Fruit fly (Drosophila melanogaster) whole organism, pupa: Measurements from ENCODE around the gene CG4382.

Experiments used
- CG10348 ChIP-seq: fragments of 200-800 bp; sonication (Bioruptor generic); IDR thresholded peaks from 2 replicates; pipeline ENCODE4 v1.3.6; 2022; ENCODE audit warnings: missing biosample characterization, missing genetic modification characterization
- CG12605 ChIP-seq: fragments of 200-800 bp; sonication (Bioruptor generic); IDR thresholded peaks from 2 replicates; pipeline ENCODE4 v1.3.6; 2022; ENCODE audit warnings: missing biosample characterization, missing genetic modification characterization
- CG13204 ChIP-seq: fragments of 200-800 bp; sonication (Bioruptor generic); optimal IDR thresholded peaks from 2 replicates; lab custom pipeline; 2018; ENCODE audit warnings: missing biosample characterization, mild to moderate bottlenecking, missing genetic modification characterization, moderate library complexity
- CG14655 ChIP-seq: fragments of 200-800 bp; sonication (Bioruptor generic); optimal IDR thresholded peaks from 3 replicates; lab custom pipeline; 2017; ENCODE audit warnings: mild to moderate bottlenecking, missing biosample characterization, missing genetic modification reagents, missing genetic modification characterization
- CG15710 ChIP-seq: fragments of 200-800 bp; sonication (Bioruptor generic); optimal IDR thresholded peaks from 2 replicates; lab custom pipeline; 2018; ENCODE audit warnings: missing biosample characterization, mild to moderate bottlenecking, missing genetic modification characterization, moderate library complexity
- CG17806 ChIP-seq: fragments of 200-800 bp; sonication (Bioruptor generic); optimal IDR thresholded peaks from 2 replicates; lab custom pipeline; 2018; ENCODE audit warnings: missing biosample characterization, mild to moderate bottlenecking, missing genetic modification characterization, moderate library complexity
- CG32121 ChIP-seq: fragments of 200-800 bp; sonication (Bioruptor generic); IDR thresholded peaks from 2 replicates; pipeline ENCODE4 v1.3.6; 2022; ENCODE audit warnings: missing biosample characterization, missing genetic modification characterization
- CG34367 ChIP-seq: fragments of 200-800 bp; sonication (Bioruptor generic); optimal IDR thresholded peaks from 2 replicates; lab custom pipeline; 2018; ENCODE audit warnings: missing biosample characterization, mild to moderate bottlenecking, missing genetic modification characterization
- CG4496 ChIP-seq: fragments of 200-800 bp; sonication (Bioruptor generic); IDR thresholded peaks from 3 replicates; pipeline ENCODE4 v1.3.6; 2022; ENCODE audit warnings: missing biosample characterization, missing genetic modification characterization
- CG8159 ChIP-seq: fragments of 200-800 bp; sonication (Bioruptor generic); optimal IDR thresholded peaks from 3 replicates; lab custom pipeline; 2018; ENCODE audit warnings: missing biosample characterization, mild to moderate bottlenecking, missing genetic modification characterization, moderate library complexity
- CG8301 ChIP-seq: fragments of 200-800 bp; sonication (Bioruptor generic); optimal IDR thresholded peaks from 2 replicates; lab custom pipeline; 2018; ENCODE audit warnings: missing biosample characterization, mild to moderate bottlenecking, missing genetic modification characterization
- CG9948 ChIP-seq: fragments of 200-800 bp; sonication (Bioruptor generic); optimal IDR thresholded peaks from 2 replicates; lab custom pipeline; 2018; ENCODE audit warnings: missing biosample characterization, mild to moderate bottlenecking, missing genetic modification characterization, moderate library complexity
- D1 ChIP-seq: fragments of 200-800 bp; sonication (Bioruptor generic); optimal IDR thresholded peaks from 2 replicates; lab custom pipeline; 2018; ENCODE audit warnings: missing biosample characterization, mild to moderate bottlenecking, missing genetic modification characterization, moderate library complexity
- EcR ChIP-seq: fragments of 200-800 bp; sonication (Bioruptor generic); optimal IDR thresholded peaks from 3 replicates; lab custom pipeline; 2019; ENCODE audit warnings: missing biosample characterization, missing genetic modification characterization, mild to moderate bottlenecking, moderate library complexity, missing genetic modification reagents
- Ets98B ChIP-seq: fragments of 200-800 bp; sonication (Bioruptor generic); IDR thresholded peaks from 2 replicates; pipeline ENCODE4 v1.3.6; 2022; ENCODE audit warnings: missing biosample characterization, missing genetic modification characterization
- Pif1A ChIP-seq: fragments of 200-800 bp; sonication (Bioruptor generic); optimal IDR thresholded peaks from 3 replicates; lab custom pipeline; 2016; ENCODE audit warnings: missing biosample characterization, missing genetic modification characterization
- Pif1B ChIP-seq: fragments of 200-800 bp; sonication (Bioruptor generic); optimal IDR thresholded peaks from 3 replicates; lab custom pipeline; 2016; ENCODE audit warnings: missing biosample characterization, missing genetic modification characterization
- Snoo ChIP-seq: fragments of 200-800 bp; sonication (Bioruptor generic); optimal IDR thresholded peaks from 3 replicates; lab custom pipeline; 2017; ENCODE audit warnings: missing biosample characterization, mild to moderate bottlenecking, missing genetic modification characterization, inconsistent platforms
- fd96Ca ChIP-seq: fragments of 200-800 bp; sonication (Bioruptor generic); IDR thresholded peaks from 3 replicates; pipeline ENCODE4 v1.3.6; 2022; ENCODE audit warnings: missing biosample characterization, missing genetic modification characterization
- gl ChIP-seq: fragments of 200-800 bp; sonication (Bioruptor generic); optimal IDR thresholded peaks from 2 replicates; lab custom pipeline; 2018; ENCODE audit warnings: missing biosample characterization, mild to moderate bottlenecking, missing genetic modification characterization
- rn ChIP-seq: fragments of 200-800 bp; sonication (Bioruptor generic); IDR thresholded peaks from 2 replicates; pipeline ENCODE4 v1.3.6; 2022; ENCODE audit warnings: missing biosample characterization, missing genetic modification characterization

The CG4382 gene

dm6 chr2L:9600772-9601171 lies at the start of gene CG4382:
Gene CG4382 (minus strand): TSS chr2L:9600872.
- TF ChIP-seq Pif1B (GFP tag; lab: Kevin White, UChicago) (no peak), CG14655 (GFP tag; lab: Kevin White, UChicago) (no peak), Ets98B (GFP tag; lab: Robert Waterston, UW) (no peak), fd96Ca (GFP tag; lab: Robert Waterston, UW) (no peak), CG13204 (GFP tag; lab: Kevin White, UChicago) (no peak)

- TF ChIP-seq CG14655 (GFP tag; lab: Kevin White, UChicago) (peak; percentile 78), CG8159 (tag; lab: Kevin White, UChicago) (peak; percentile 85), Snoo (peak; percentile 77), CG15710 (tag; lab: Kevin White, UChicago) (peak; percentile 58), CG17806 (tag; lab: Kevin White, UChicago) (peak; percentile 81), Ets98B (GFP tag; lab: Robert Waterston, UW) (peak; percentile 77), CG32121 (GFP tag; lab: Robert Waterston, UW) (peak; percentile 83), D1 (tag; lab: Kevin White, UChicago) (peak; percentile 59), rn (peak; percentile 49; the same call in 1 of the 2 replicates), gl (tag; lab: Kevin White, UChicago) (no peak), EcR (GFP tag; lab: Kevin White, UChicago) (peak; percentile 50), CG9948 (tag; lab: Kevin White, UChicago) (peak; percentile 60), fd96Ca (GFP tag; lab: Robert Waterston, UW) (peak; percentile 73), CG10348 (GFP tag; lab: Robert Waterston, UW) (0 out of 2 replicates have a peak, but pooled peaks have one; percentile 11), CG4496 (GFP tag; lab: Robert Waterston, UW) (peak; percentile 73), Pif1B (GFP tag; lab: Kevin White, UChicago) (peak; percentile 73), CG12605 (GFP tag; lab: Robert Waterston, UW) (peak; percentile 82), CG13204 (GFP tag; lab: Kevin White, UChicago) (peak; percentile 27), Pif1A (GFP tag; lab: Kevin White, UChicago) (peak; percentile 77), CG34367 (tag; lab: Kevin White, UChicago) (peak; percentile 27), CG8301 (tag; lab: Kevin White, UChicago) (peak; percentile 69)
Observed at dm6 chr2L:9633811-9634436, 33.3 kb upstream of the CG4382 start, which contains the start of gene Apoltp. Gene Apoltp (plus strand): TSS chr2L:9634179.

dm6 chr2L:9633098-9633497 lies 32.4 kb upstream of the CG4382 start:
- TF ChIP-seq CG32121 (GFP tag; lab: Robert Waterston, UW) (no peak), EcR (GFP tag; lab: Kevin White, UChicago) (no peak), CG10348 (GFP tag; lab: Robert Waterston, UW) (no peak), CG12605 (GFP tag; lab: Robert Waterston, UW) (no peak), Ets98B (GFP tag; lab: Robert Waterston, UW) (peak; percentile 33; the same call in 1 of the 2 replicates)

- TF ChIP-seq CG32121 (GFP tag; lab: Robert Waterston, UW) (no peak), Ets98B (GFP tag; lab: Robert Waterston, UW) (no peak), CG15710 (tag; lab: Kevin White, UChicago) (no peak), CG10348 (GFP tag; lab: Robert Waterston, UW) (no peak)
Observed at dm6 chr2L:9625185-9625584, 24.5 kb upstream of the CG4382 start, which contains the start of gene CG31882. Gene CG31882 (minus strand): TSS chr2L:9625285.

- TF ChIP-seq CG17806 (tag; lab: Kevin White, UChicago) (no peak), CG9948 (tag; lab: Kevin White, UChicago) (no peak), CG8301 (tag; lab: Kevin White, UChicago) (no peak), CG10348 (GFP tag; lab: Robert Waterston, UW) (no peak), EcR (GFP tag; lab: Kevin White, UChicago) (no peak), CG4496 (GFP tag; lab: Robert Waterston, UW) (no peak), CG32121 (GFP tag; lab: Robert Waterston, UW) (no peak), Ets98B (GFP tag; lab: Robert Waterston, UW) (no peak), Snoo (no peak)
- TF ChIP-seq, all 21 proteins: peak for 0
Observed at dm6 chr2L:9619925-9620324, 19.3 kb upstream of the CG4382 start.

dm6 chr2L:9618871-9619270 lies 18.2 kb upstream of the CG4382 start:
- TF ChIP-seq gl (tag; lab: Kevin White, UChicago): no peak
- TF ChIP-seq CG8301 (tag; lab: Kevin White, UChicago): no peak
- TF ChIP-seq CG8159 (tag; lab: Kevin White, UChicago): no peak

dm6 chr2L:9617908-9618307 lies 17.2 kb upstream of the CG4382 start:
- TF ChIP-seq CG15710 (tag; lab: Kevin White, UChicago) (no peak), fd96Ca (GFP tag; lab: Robert Waterston, UW) (0 out of 3 replicates have a peak, but pooled peaks have one; percentile 45), Pif1B (GFP tag; lab: Kevin White, UChicago) (no peak), CG12605 (GFP tag; lab: Robert Waterston, UW) (no peak), rn (no peak), CG8159 (tag; lab: Kevin White, UChicago) (no peak), D1 (tag; lab: Kevin White, UChicago) (no peak), Snoo (no peak), CG4496 (GFP tag; lab: Robert Waterston, UW) (peak; percentile 51; the same call in 1 of the 3 replicates), EcR (GFP tag; lab: Kevin White, UChicago) (no peak), CG34367 (tag; lab: Kevin White, UChicago) (no peak), CG8301 (tag; lab: Kevin White, UChicago) (peak; percentile 16), CG9948 (tag; lab: Kevin White, UChicago) (no peak), CG10348 (GFP tag; lab: Robert Waterston, UW) (no peak), CG13204 (GFP tag; lab: Kevin White, UChicago) (no peak), gl (tag; lab: Kevin White, UChicago) (no peak), Ets98B (GFP tag; lab: Robert Waterston, UW) (peak; percentile 56), Pif1A (GFP tag; lab: Kevin White, UChicago) (peak; percentile 9), CG17806 (tag; lab: Kevin White, UChicago) (no peak), CG32121 (GFP tag; lab: Robert Waterston, UW) (peak; percentile 33; the same call in 1 of the 2 replicates), CG14655 (GFP tag; lab: Kevin White, UChicago) (peak; percentile 30)
